Worm (Caenorhabditis elegans) whole organism, L2 larva: ENCODE data around the gene idpb-1.

Source experiments
- C34F6.9 ChIP-seq: fragments of 150-350 bp; optimal IDR thresholded peaks from 2 replicates; lab custom pipeline; 2014; ENCODE audit warnings: missing biosample characterization, missing genetic modification characterization
- F13H6.1 ChIP-seq: sonication (generic microtip); optimal IDR thresholded peaks from 2 replicates; lab custom pipeline; 2016; ENCODE audit warnings: missing genetic modification characterization, missing compliant biosample characterization
- R02D3.7 ChIP-seq: fragments of 150-350 bp; optimal IDR thresholded peaks from 2 replicates; lab custom pipeline; 2014; ENCODE audit warnings: missing biosample characterization, missing genetic modification characterization
- Y55F3AM.14 ChIP-seq: fragments of 200-800 bp; sonication (Bioruptor generic); optimal IDR thresholded peaks from 2 replicates; lab custom pipeline; 2018; ENCODE audit warnings: mild to moderate bottlenecking, missing genetic modification characterization, missing compliant biosample characterization
- alr-1 ChIP-seq: fragments of 150-350 bp; optimal IDR thresholded peaks from 2 replicates; lab custom pipeline; 2014; ENCODE audit warnings: missing biosample characterization, missing genetic modification characterization
- ama-1 ChIP-seq: fragments of 150-350 bp; optimal IDR thresholded peaks from 2 replicates; lab custom pipeline; 2018; ENCODE audit warnings: inconsistent platforms
- blmp-1 ChIP-seq: sonication (generic microtip); optimal IDR thresholded peaks from 2 replicates; lab custom pipeline; 2017; ENCODE audit warnings: missing genetic modification characterization, mild to moderate bottlenecking, missing compliant biosample characterization, antibody characterized with exemption, moderate library complexity; ENCODE audit not compliant: insufficient read depth
- ceh-16 ChIP-seq: fragments of 150-350 bp; optimal IDR thresholded peaks from 2 replicates; lab custom pipeline; 2014; ENCODE audit warnings: missing biosample characterization, missing genetic modification characterization
- ceh-82 ChIP-seq: fragments of 150-350 bp; optimal IDR thresholded peaks from 2 replicates; lab custom pipeline; 2014; ENCODE audit warnings: missing biosample characterization, missing genetic modification characterization
- crh-2 ChIP-seq: sonication (generic microtip); optimal IDR thresholded peaks from 2 replicates; lab custom pipeline; 2017; ENCODE audit warnings: missing biosample characterization, missing genetic modification characterization
- dmd-4 ChIP-seq: sonication (generic microtip); optimal IDR thresholded peaks from 2 replicates; lab custom pipeline; 2017; ENCODE audit warnings: missing biosample characterization, missing genetic modification characterization
- egl-27 ChIP-seq: sonication (generic microtip); optimal IDR thresholded peaks from 3 replicates; lab custom pipeline; 2017; ENCODE audit warnings: missing biosample characterization, missing genetic modification reagents, missing genetic modification characterization
- elt-3 ChIP-seq: sonication (generic microtip); optimal IDR thresholded peaks from 2 replicates; lab custom pipeline; 2017; ENCODE audit warnings: missing biosample characterization, missing genetic modification characterization
- fos-1 ChIP-seq: fragments of 150-350 bp; optimal IDR thresholded peaks from 2 replicates; lab custom pipeline; 2014; ENCODE audit warnings: missing biosample characterization, missing genetic modification characterization
- lin-13 ChIP-seq: fragments of 150-350 bp; optimal IDR thresholded peaks from 2 replicates; lab custom pipeline; 2014; ENCODE audit warnings: missing biosample characterization, missing genetic modification reagents, missing genetic modification characterization
- mbf-1 ChIP-seq: sonication (generic microtip); optimal IDR thresholded peaks from 2 replicates; lab custom pipeline; 2017; ENCODE audit warnings: missing biosample characterization, missing genetic modification characterization
- nhr-11 ChIP-seq: fragments of 150-350 bp; optimal IDR thresholded peaks from 2 replicates; lab custom pipeline; 2014; ENCODE audit warnings: missing biosample characterization, missing genetic modification characterization
- nhr-12 ChIP-seq: fragments of 150-350 bp; optimal IDR thresholded peaks from 2 replicates; lab custom pipeline; 2014; ENCODE audit warnings: missing biosample characterization, missing genetic modification characterization
- nhr-21 ChIP-seq: fragments of 150-350 bp; optimal IDR thresholded peaks from 2 replicates; lab custom pipeline; 2014; ENCODE audit warnings: missing biosample characterization, missing genetic modification characterization
- nhr-25 ChIP-seq: fragments of 150-350 bp; sonication (generic microtip); optimal IDR thresholded peaks from 3 replicates; lab custom pipeline; 2014; ENCODE audit warnings: missing biosample characterization, missing genetic modification characterization
- nhr-77 ChIP-seq: fragments of 150-350 bp; optimal IDR thresholded peaks from 2 replicates; lab custom pipeline; 2014; ENCODE audit warnings: missing biosample characterization, missing genetic modification characterization
- sem-4 ChIP-seq: fragments of 150-350 bp; optimal IDR thresholded peaks from 2 replicates; lab custom pipeline; 2014; ENCODE audit warnings: missing biosample characterization, missing genetic modification reagents, missing genetic modification characterization
- skn-1 ChIP-seq: sonication (generic microtip); optimal IDR thresholded peaks from 2 replicates; lab custom pipeline; 2017; ENCODE audit warnings: missing biosample characterization, missing genetic modification characterization
- sma-3 ChIP-seq: sonication (generic microtip); optimal IDR thresholded peaks from 2 replicates; lab custom pipeline; 2016; ENCODE audit warnings: missing genetic modification reagents, missing genetic modification characterization, missing compliant biosample characterization
- sma-9 ChIP-seq, 2 experiments: fragments of 150-350 bp in 1 of 2; sonication (generic microtip) in 1 of 2; optimal IDR thresholded peaks; 2 replicates each; lab custom pipeline; 2014 to 2016; ENCODE audit warnings: missing genetic modification characterization in 2 of 2, mild to moderate bottlenecking in 1 of 2, missing biosample characterization in 1 of 2, missing compliant biosample characterization in 1 of 2, missing genetic modification reagents in 1 of 2, moderate library complexity in 1 of 2
- unc-55 ChIP-seq: fragments of 150-350 bp; sonication (generic microtip); optimal IDR thresholded peaks from 3 replicates; lab custom pipeline; 2014; ENCODE audit warnings: missing biosample characterization, missing genetic modification reagents, missing genetic modification characterization
- unc-62 ChIP-seq: fragments of 150-350 bp; optimal IDR thresholded peaks from 2 replicates; lab custom pipeline; 2014; ENCODE audit warnings: missing biosample characterization, missing genetic modification reagents, missing genetic modification characterization
- zag-1 ChIP-seq: fragments of 150-350 bp; optimal IDR thresholded peaks from 2 replicates; lab custom pipeline; 2014; ENCODE audit warnings: missing biosample characterization, missing genetic modification characterization
- ztf-1 ChIP-seq: fragments of 200-800 bp; sonication (Bioruptor generic); conservative IDR thresholded peaks from 2 replicates; pipeline ENCODE4 v1.3.6; 2022; ENCODE audit warnings: missing genetic modification characterization, missing compliant biosample characterization
- ztf-11 ChIP-seq: sonication (generic microtip); optimal IDR thresholded peaks from 2 replicates; lab custom pipeline; 2017; ENCODE audit warnings: missing biosample characterization, missing genetic modification characterization

The idpb-1 gene

ce11 chrII:5081124-5081913 lies 20.5 kb upstream of the idpb-1 start, which contains the start of gene dsh-2 (continued):
- no peak for TF ChIP-seq ama-1 (lab: Kevin White, UChicago)
- TF ChIP-seq ztf-1: no peak
- no peak for TF ChIP-seq dmd-4 (tag; lab: Kevin White, UChicago)
- peak; percentile 85 for TF ChIP-seq nhr-25
- TF ChIP-seq zag-1 (tag; lab: Kevin White, UChicago): no peak
- no peak for TF ChIP-seq Y55F3AM.14 (GFP tag; lab: Kevin White, UChicago)
- TF ChIP-seq unc-55: peak; percentile 49
- TF ChIP-seq ztf-11 (tag; lab: Kevin White, UChicago): no peak
- TF ChIP-seq blmp-1: no peak
- no peak for TF ChIP-seq nhr-77
- no peak for TF ChIP-seq R02D3.7 (tag; lab: Kevin White, UChicago)
- TF ChIP-seq lin-13: peak; percentile 30
- TF ChIP-seq crh-2: peak; percentile 76
- no peak for TF ChIP-seq nhr-11
- no peak for TF ChIP-seq mbf-1
- TF ChIP-seq egl-27 (tag; lab: Kevin White, UChicago): no peak
- TF ChIP-seq skn-1: no peak
- TF ChIP-seq sma-3 (GFP tag; lab: Kevin White, UChicago): peak; percentile 43
- no peak for TF ChIP-seq sem-4 (tag; lab: Kevin White, UChicago)
- no peak for TF ChIP-seq alr-1 (tag; lab: Kevin White, UChicago)
- peak; percentile 44 for TF ChIP-seq nhr-21
- no peak for TF ChIP-seq nhr-12 (tag; lab: Kevin White, UChicago)

ce11 chrII:5083341-5083740 lies 18.4 kb upstream of the idpb-1 start, which contains the start of gene C04G6.4:
C04G6.4 (minus strand) TSS chrII:5083441.
- TF ChIP-seq F13H6.1 (tag; lab: Kevin White, UChicago) (no peak), Y55F3AM.14 (GFP tag; lab: Kevin White, UChicago) (no peak), sma-3 (GFP tag; lab: Kevin White, UChicago) (no peak), unc-62 (GFP tag; lab: Kevin White, UChicago) (no peak), fos-1 (tag; lab: Kevin White, UChicago) (no peak), unc-55 (no peak), egl-27 (tag; lab: Kevin White, UChicago) (no peak), crh-2 (no peak), elt-3 (tag; lab: Kevin White, UChicago) (no peak), nhr-77 (no peak)
- TF ChIP-seq, all 48 proteins: peak for 0

- no peak for TF ChIP-seq sem-4 (tag; lab: Kevin White, UChicago)
- TF ChIP-seq fos-1 (tag; lab: Kevin White, UChicago): peak; percentile 31
Observed at ce11 chrII:5084225-5084624, 17.6 kb upstream of the idpb-1 start.

ce11 chrII:5085450-5085849 lies 16.3 kb upstream of the idpb-1 start, which contains the start of gene txt-9:
txt-9 (plus strand) TSS chrII:5085785.
- no peak for TF ChIP-seq R02D3.7 (tag; lab: Kevin White, UChicago)
- TF ChIP-seq fos-1 (tag; lab: Kevin White, UChicago): peak; percentile 45
- no peak for TF ChIP-seq nhr-12 (tag; lab: Kevin White, UChicago)
- no peak for TF ChIP-seq sma-9 (GFP tag; optimal IDR thresholded peaks at IDR 0.05; lab: Kevin White, UChicago)
- no peak for TF ChIP-seq sma-9 (tag; optimal IDR thresholded peaks at IDR 0.05; lab: Kevin White, UChicago)

- no peak for TF ChIP-seq nhr-21
- TF ChIP-seq sma-9 (GFP tag; optimal IDR thresholded peaks at IDR 0.05; lab: Kevin White, UChicago): no peak
- TF ChIP-seq sma-9 (tag; optimal IDR thresholded peaks at IDR 0.05; lab: Kevin White, UChicago): no peak
- peak; percentile 46 for TF ChIP-seq fos-1 (tag; lab: Kevin White, UChicago)
Observed at ce11 chrII:5086143-5086542, 15.6 kb upstream of the idpb-1 start.

ce11 chrII:5091640-5092243 lies 10.0 kb upstream of the idpb-1 start, which contains the start of gene pld-1:
pld-1 (minus strand) TSS chrII:5091690.
- no peak for TF ChIP-seq ceh-82 (tag; lab: Kevin White, UChicago)
- no peak for TF ChIP-seq nhr-25
- no peak for TF ChIP-seq unc-62 (GFP tag; lab: Kevin White, UChicago)
- TF ChIP-seq dmd-4 (tag; lab: Kevin White, UChicago): no peak
- no peak for TF ChIP-seq ceh-16 (tag; lab: Kevin White, UChicago)
- TF ChIP-seq C34F6.9 (tag; lab: Kevin White, UChicago): no peak
